Worm (Caenorhabditis elegans): ENCODE data around the gene pgm-3.

The pgm-3 gene

DNA sequence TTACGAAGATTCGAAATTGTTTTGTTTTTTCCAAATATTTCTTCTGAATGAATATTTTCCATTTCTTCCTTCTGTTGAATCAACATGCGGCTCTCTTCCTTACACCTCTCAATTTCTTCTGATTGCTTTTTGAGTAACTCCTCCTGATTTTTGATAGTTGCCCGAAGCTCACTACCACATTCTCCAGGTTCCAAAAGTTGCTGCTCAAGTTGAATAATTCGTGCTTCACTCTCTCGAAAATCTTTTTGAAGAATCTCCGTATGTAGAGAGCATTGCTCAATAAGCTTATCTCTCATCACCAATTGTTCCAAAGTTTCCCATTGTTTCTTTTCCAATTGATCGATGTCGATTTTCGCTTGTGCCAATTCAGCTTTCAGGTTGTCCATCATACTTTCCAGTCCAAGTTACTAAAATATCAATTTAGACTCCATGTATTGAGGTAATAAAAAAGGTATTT is 47.3 kb downstream of the pgm-3 start, which contains the start of gene F20C5.6:
F20C5.6 (minus strand) TSS at position 407 of the 457 bp plus-strand sequence.
- TF ChIP-seq fkh-2 (tag; optimal IDR thresholded peaks at IDR 0.05) = no peak
- TF ChIP-seq fkh-10 (GFP tag; optimal IDR thresholded peaks at IDR 0.05) = no peak
- no peak for TF ChIP-seq unc-39 (tag; optimal IDR thresholded peaks at IDR 0.05)
- no peak for TF ChIP-seq ztf-4 (tag; optimal IDR thresholded peaks at IDR 0.05)

Measured in whole organism, L3 larva.